Fruit fly (Drosophila melanogaster) whole organism, embryonic: Measurements from ENCODE around the gene CG14817.

ENCODE experiments used
- ATbp ChIP-seq: fragments of 200-800 bp; sonication (Bioruptor generic); optimal IDR thresholded peaks from 2 replicates; lab custom pipeline; 2017; ENCODE audit warnings: missing biosample characterization, mild to moderate bottlenecking, missing genetic modification characterization, missing genetic modification reagents
- Bdp1 ChIP-seq: fragments of 200-800 bp; sonication (Bioruptor generic); optimal IDR thresholded peaks from 3 replicates; lab custom pipeline; 2016; ENCODE audit warnings: missing biosample characterization, missing genetic modification characterization
- CG10431 ChIP-seq: fragments of 200-800 bp; sonication (Bioruptor generic); optimal IDR thresholded peaks from 3 replicates; lab custom pipeline; 2018; ENCODE audit warnings: missing biosample characterization, mild to moderate bottlenecking, missing genetic modification characterization
- CG10543 ChIP-seq: fragments of 200-800 bp; sonication (Bioruptor generic); optimal IDR thresholded peaks from 3 replicates; lab custom pipeline; 2017; ENCODE audit warnings: missing biosample characterization, mild to moderate bottlenecking, missing genetic modification characterization, moderate library complexity
- CG11093 ChIP-seq: fragments of 200-800 bp; sonication (Bioruptor generic); IDR thresholded peaks from 3 replicates; pipeline ENCODE4 v1.3.6; 2022; ENCODE audit warnings: missing biosample characterization, missing genetic modification characterization
- CG11695 ChIP-seq: fragments of 200-800 bp; sonication (Bioruptor generic); IDR thresholded peaks from 3 replicates; pipeline ENCODE4 v1.3.6; 2022; ENCODE audit warnings: missing biosample characterization, missing genetic modification characterization
- CG13287 ChIP-seq: fragments of 200-800 bp; sonication (Bioruptor generic); IDR thresholded peaks from 2 replicates; pipeline ENCODE4 v1.3.6; 2022; ENCODE audit warnings: missing biosample characterization, missing genetic modification characterization; ENCODE audit not compliant: partially characterized antibody
- CG13424 ChIP-seq: fragments of 200-800 bp; sonication (Bioruptor generic); optimal IDR thresholded peaks from 2 replicates; lab custom pipeline; 2019; ENCODE audit warnings: missing biosample characterization, mild to moderate bottlenecking, missing genetic modification characterization, moderate library complexity
- CG15601 ChIP-seq: fragments of 200-800 bp; sonication (Bioruptor generic); optimal IDR thresholded peaks from 3 replicates; lab custom pipeline; 2019; ENCODE audit warnings: missing biosample characterization, mild to moderate bottlenecking, missing genetic modification characterization, moderate library complexity
- CG17802 ChIP-seq: fragments of 200-800 bp; sonication (Bioruptor generic); optimal IDR thresholded peaks from 2 replicates; lab custom pipeline; 2018; ENCODE audit warnings: missing biosample characterization, mild to moderate bottlenecking, missing genetic modification characterization, moderate library complexity
- CG30431 ChIP-seq: fragments of 200-800 bp; sonication (Bioruptor generic); optimal IDR thresholded peaks from 2 replicates; lab custom pipeline; 2017; ENCODE audit warnings: missing biosample characterization, missing genetic modification characterization
- CG31388 ChIP-seq: fragments of 200-800 bp; sonication (Bioruptor generic); optimal IDR thresholded peaks from 2 replicates; lab custom pipeline; 2016; ENCODE audit warnings: missing biosample characterization, missing genetic modification characterization
- CG34422 ChIP-seq: fragments of 200-800 bp; sonication (Bioruptor generic); IDR thresholded peaks from 3 replicates; pipeline ENCODE4 v1.3.6; 2022; ENCODE audit warnings: missing biosample characterization, missing genetic modification characterization
- CG3838 ChIP-seq: fragments of 200-800 bp; sonication (Bioruptor generic); optimal IDR thresholded peaks from 3 replicates; lab custom pipeline; 2016; ENCODE audit warnings: missing biosample characterization, missing genetic modification characterization
- CG4328 ChIP-seq: fragments of 200-800 bp; sonication (Bioruptor generic); optimal IDR thresholded peaks from 3 replicates; lab custom pipeline; 2017; ENCODE audit warnings: missing biosample characterization, missing genetic modification reagents, missing genetic modification characterization
- CG5180 ChIP-seq: fragments of 200-800 bp; sonication (Bioruptor generic); optimal IDR thresholded peaks from 3 replicates; lab custom pipeline; 2017; ENCODE audit warnings: missing biosample characterization, missing genetic modification characterization, mild to moderate bottlenecking, moderate library complexity, missing genetic modification reagents
- CG5953 ChIP-seq: fragments of 200-800 bp; sonication (Bioruptor generic); IDR thresholded peaks from 2 replicates; pipeline ENCODE4 v1.3.6; 2022; ENCODE audit warnings: missing biosample characterization, missing genetic modification characterization
- CG7271 ChIP-seq: fragments of 200-800 bp; sonication (Bioruptor generic); optimal IDR thresholded peaks from 2 replicates; lab custom pipeline; 2018; ENCODE audit warnings: missing biosample characterization, mild to moderate bottlenecking, missing genetic modification characterization, moderate library complexity
- Dbx ChIP-seq: fragments of 200-800 bp; sonication (Bioruptor generic); IDR thresholded peaks from 3 replicates; pipeline ENCODE4 v1.3.6; 2022; ENCODE audit warnings: missing biosample characterization, missing genetic modification characterization
- Dref ChIP-seq: fragments of 200-800 bp; sonication (Bioruptor generic); IDR thresholded peaks from 2 replicates; pipeline ENCODE4 v1.3.6; 2022; ENCODE audit warnings: missing biosample characterization, missing genetic modification characterization
- E2f1 ChIP-seq: fragments of 200-800 bp; sonication (Bioruptor generic); IDR thresholded peaks from 2 replicates; pipeline ENCODE4 v1.3.6; 2022; ENCODE audit warnings: missing biosample characterization, missing genetic modification characterization
- Fer2 ChIP-seq: fragments of 200-800 bp; sonication (Bioruptor generic); optimal IDR thresholded peaks from 2 replicates; lab custom pipeline; 2018; ENCODE audit warnings: missing biosample characterization, mild to moderate bottlenecking, missing genetic modification characterization, moderate library complexity
- Fer3 ChIP-seq: fragments of 200-800 bp; sonication (Bioruptor generic); optimal IDR thresholded peaks from 2 replicates; lab custom pipeline; 2018; ENCODE audit warnings: missing biosample characterization, mild to moderate bottlenecking, missing genetic modification characterization, moderate library complexity
- HLH3B ChIP-seq: fragments of 200-800 bp; sonication (Bioruptor generic); IDR thresholded peaks from 2 replicates; pipeline ENCODE4 v1.3.6; 2022; ENCODE audit warnings: missing biosample characterization, missing genetic modification characterization
- MBD-R2 ChIP-seq: fragments of 200-800 bp; sonication (Bioruptor generic); IDR thresholded peaks from 2 replicates; pipeline ENCODE4 v1.3.6; 2022; ENCODE audit warnings: missing biosample characterization, missing genetic modification characterization
- Optix ChIP-seq: fragments of 200-800 bp; sonication (Bioruptor generic); IDR thresholded peaks from 3 replicates; pipeline ENCODE4 v1.3.6; 2022; ENCODE audit warnings: missing biosample characterization, missing genetic modification characterization
- Pdp1 ChIP-seq, 2 experiments: fragments of 200-800 bp; sonication (Bioruptor generic); optimal IDR thresholded peaks; 3 replicates each; lab custom pipeline; 2016; ENCODE audit warnings: missing biosample characterization in 2 of 2, missing genetic modification characterization in 2 of 2, mild to moderate bottlenecking in 1 of 2, moderate library complexity in 1 of 2
- Ravus ChIP-seq: fragments of 200-800 bp; sonication (Bioruptor generic); IDR thresholded peaks from 2 replicates; pipeline ENCODE4 v1.3.6; 2022; ENCODE audit warnings: missing biosample characterization, missing genetic modification characterization
- Sin3A ChIP-seq: fragments of >200 bp; optimal IDR thresholded peaks from 2 replicates; lab custom pipeline; 2018
- Sox100B ChIP-seq: fragments of 200-800 bp; sonication (Bioruptor generic); optimal IDR thresholded peaks from 3 replicates; lab custom pipeline; 2018; ENCODE audit warnings: missing biosample characterization, mild to moderate bottlenecking, missing genetic modification characterization
- TFAM ChIP-seq: fragments of 200-800 bp; sonication (Bioruptor generic); optimal IDR thresholded peaks from 2 replicates; lab custom pipeline; 2017; ENCODE audit warnings: missing biosample characterization, missing genetic modification characterization, inconsistent platforms
- Tbp ChIP-seq: fragments of >200 bp; optimal IDR thresholded peaks from 2 replicates; lab custom pipeline; 2018; ENCODE audit warnings: missing biosample characterization, missing genetic modification characterization
- ara ChIP-seq: fragments of 200-800 bp; sonication (Bioruptor generic); IDR thresholded peaks from 2 replicates; pipeline ENCODE4 v1.3.6; 2022; ENCODE audit warnings: missing biosample characterization, missing genetic modification characterization
- chm ChIP-seq: fragments of 200-800 bp; sonication (Bioruptor generic); IDR thresholded peaks from 2 replicates; pipeline ENCODE4 v1.3.6; 2022; ENCODE audit warnings: missing biosample characterization, missing genetic modification characterization
- crol ChIP-seq: fragments of 200-800 bp; sonication (Bioruptor generic); IDR thresholded peaks from 2 replicates; pipeline ENCODE4 v1.3.6; 2022; ENCODE audit warnings: missing biosample characterization, missing genetic modification characterization
- cwo ChIP-seq: fragments of 200-800 bp; sonication (Bioruptor generic); optimal IDR thresholded peaks from 3 replicates; lab custom pipeline; 2017; ENCODE audit warnings: missing biosample characterization, missing genetic modification characterization, mild to moderate bottlenecking, moderate library complexity, missing genetic modification reagents
- dm ChIP-seq: fragments of 200-800 bp; sonication (Bioruptor generic); optimal IDR thresholded peaks from 3 replicates; lab custom pipeline; 2016; ENCODE audit warnings: missing biosample characterization, missing genetic modification characterization
- dpn ChIP-seq, 2 experiments: fragments of 200-800 bp; sonication (Bioruptor generic); optimal IDR thresholded peaks; 3 replicates each; lab custom pipeline; 2016; ENCODE audit warnings: missing biosample characterization in 2 of 2, missing genetic modification characterization in 2 of 2
- nerfin-2 ChIP-seq: fragments of 200-800 bp; sonication (Bioruptor generic); IDR thresholded peaks from 2 replicates; pipeline ENCODE4 v1.3.6; 2022; ENCODE audit warnings: missing biosample characterization, missing genetic modification characterization; ENCODE audit not compliant: partially characterized antibody
- nom ChIP-seq: fragments of 200-800 bp; sonication (Bioruptor generic); optimal IDR thresholded peaks from 2 replicates; lab custom pipeline; 2017; ENCODE audit warnings: missing biosample characterization, missing genetic modification characterization, mild to moderate bottlenecking, moderate library complexity, missing genetic modification reagents
- onecut ChIP-seq: fragments of 200-800 bp; sonication (Bioruptor generic); IDR thresholded peaks from 2 replicates; pipeline ENCODE4 v1.3.6; 2022; ENCODE audit warnings: missing biosample characterization, missing genetic modification characterization
- sima ChIP-seq: fragments of 200-800 bp; sonication (Bioruptor generic); optimal IDR thresholded peaks from 2 replicates; lab custom pipeline; 2016; ENCODE audit warnings: missing biosample characterization, missing genetic modification characterization
- sisA ChIP-seq: fragments of 200-800 bp; sonication (Bioruptor generic); IDR thresholded peaks from 2 replicates; pipeline ENCODE4 v1.3.6; 2022; ENCODE audit warnings: missing biosample characterization, missing genetic modification characterization
- sob ChIP-seq: fragments of 200-800 bp; sonication (Bioruptor generic); IDR thresholded peaks from 2 replicates; pipeline ENCODE4 v1.3.6; 2022; ENCODE audit warnings: missing biosample characterization, missing genetic modification characterization
- sqz ChIP-seq: fragments of 200-800 bp; sonication (Bioruptor generic); optimal IDR thresholded peaks from 3 replicates; lab custom pipeline; 2018; ENCODE audit warnings: missing biosample characterization, mild to moderate bottlenecking, missing genetic modification characterization
- ssp ChIP-seq: fragments of 200-800 bp; sonication (Bioruptor generic); IDR thresholded peaks from 2 replicates; pipeline ENCODE4 v1.3.6; 2022; ENCODE audit warnings: missing biosample characterization, missing genetic modification characterization
- tap ChIP-seq: fragments of 200-800 bp; optimal IDR thresholded peaks from 3 replicates; lab custom pipeline; 2019; ENCODE audit warnings: missing biosample characterization, mild to moderate bottlenecking, missing genetic modification characterization, moderate library complexity
- tin ChIP-seq: fragments of 200-800 bp; sonication (Bioruptor generic); optimal IDR thresholded peaks from 3 replicates; lab custom pipeline; 2016; ENCODE audit warnings: missing biosample characterization, missing genetic modification characterization
- trem ChIP-seq: fragments of 200-800 bp; optimal IDR thresholded peaks from 3 replicates; lab custom pipeline; 2019; ENCODE audit warnings: missing biosample characterization, mild to moderate bottlenecking, missing genetic modification characterization, moderate library complexity
- tx ChIP-seq: fragments of 200-800 bp; sonication (Bioruptor generic); optimal IDR thresholded peaks from 2 replicates; lab custom pipeline; 2016; ENCODE audit warnings: missing biosample characterization, missing genetic modification characterization
- zfh2 ChIP-seq: fragments of 200-800 bp; sonication (Bioruptor generic); optimal IDR thresholded peaks from 2 replicates; lab custom pipeline; 2016; ENCODE audit warnings: missing biosample characterization, missing genetic modification characterization

The CG14817 gene

DNA sequence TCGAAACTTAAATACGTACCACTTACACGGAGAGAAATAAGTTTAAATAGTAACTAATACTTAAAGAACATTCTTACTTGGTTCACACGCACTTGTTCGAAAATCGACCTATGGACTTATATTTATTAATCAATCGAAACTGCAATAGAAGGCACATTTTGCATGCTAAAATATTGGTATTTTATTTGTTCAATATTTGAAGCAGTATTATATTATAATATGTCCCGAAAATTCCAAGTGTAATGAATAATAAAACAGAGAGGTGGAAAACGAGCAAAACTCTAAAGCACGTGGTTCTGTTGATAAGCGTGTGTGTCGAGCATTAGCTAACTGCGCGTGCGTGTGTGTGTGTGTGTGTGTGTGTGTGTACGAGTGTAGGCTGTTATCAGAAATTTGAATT is 27.2 kb downstream of the CG14817 start (continued):
- no peak for TF ChIP-seq CG10431 (GFP tag; lab: Kevin White, UChicago)
- TF ChIP-seq ara (GFP tag; lab: Robert Waterston, UW), result peak; percentile 56; the same call in 1 of the 2 replicates
- TF ChIP-seq zfh2, result peak; percentile 83
- TF ChIP-seq Bdp1 (GFP tag; lab: Kevin White, UChicago), result peak; percentile 44
- peak; percentile 87 for TF ChIP-seq Fer2 (tag; lab: Kevin White, UChicago)
- no peak for TF ChIP-seq Optix (GFP tag; lab: Robert Waterston, UW)
- TF ChIP-seq chm (GFP tag; lab: Robert Waterston, UW), result no peak
- TF ChIP-seq CG7271 (tag; lab: Kevin White, UChicago), result peak; percentile 15
- peak; percentile 85 for TF ChIP-seq Dbx (GFP tag; lab: Robert Waterston, UW)
- TF ChIP-seq trem (tag; lab: Kevin White, UChicago), result peak; percentile 63
- TF ChIP-seq MBD-R2 (GFP tag; lab: Robert Waterston, UW), result peak; percentile 63
- peak; percentile 72 for TF ChIP-seq ATbp (GFP tag; lab: Kevin White, UChicago)
- TF ChIP-seq CG15601 (tag; lab: Kevin White, UChicago), result peak; percentile 62
- peak; percentile 99 for TF ChIP-seq cwo (GFP tag; lab: Kevin White, UChicago)
- TF ChIP-seq CG17802 (tag; lab: Kevin White, UChicago), result peak; percentile 37
- TF ChIP-seq CG11093 (GFP tag; lab: Robert Waterston, UW), result no peak
- peak; percentile 49; the same call in 1 of the 2 replicates for TF ChIP-seq onecut (GFP tag; lab: Robert Waterston, UW)
- TF ChIP-seq CG5953 (GFP tag; lab: Robert Waterston, UW), result no peak
- TF ChIP-seq Ravus (GFP tag; lab: Robert Waterston, UW), result peak; percentile 39; the same call in 1 of the 2 replicates
- peak; percentile 64 for TF ChIP-seq sisA (GFP tag; lab: Robert Waterston, UW)
- TF ChIP-seq ssp (GFP tag; lab: Robert Waterston, UW), result peak; percentile 43
- no peak for TF ChIP-seq sima (GFP tag; lab: Kevin White, UChicago)
- TF ChIP-seq Sox100B (GFP tag; lab: Kevin White, UChicago), result peak; percentile 81
- peak; percentile 21 for TF ChIP-seq CG31388 (GFP tag; lab: Kevin White, UChicago)
- peak; percentile 77; the same call in 2 of the 3 replicates for TF ChIP-seq CG34422 (GFP tag; lab: Robert Waterston, UW)
- no peak for TF ChIP-seq Dref (GFP tag; lab: Robert Waterston, UW)
- no peak; the same call in 1 of the 2 replicates for TF ChIP-seq crol (GFP tag; lab: Robert Waterston, UW)
- TF ChIP-seq TFAM (GFP tag; lab: Kevin White, UChicago), result no peak
- TF ChIP-seq Pdp1 (GFP tag; optimal IDR thresholded peaks at IDR 0.05; lab: Kevin White, UChicago), result peak; percentile 74 to 85
- TF ChIP-seq CG11695 (GFP tag; lab: Robert Waterston, UW), result peak; percentile 76
- peak; percentile 67 for TF ChIP-seq tin (GFP tag; lab: Kevin White, UChicago)
- TF ChIP-seq CG30431 (GFP tag; lab: Kevin White, UChicago), result peak; percentile 72
- peak; percentile 43 for TF ChIP-seq sqz (GFP tag; lab: Kevin White, UChicago)
- peak; percentile 71 for TF ChIP-seq HLH3B (GFP tag; lab: Robert Waterston, UW)
- TF ChIP-seq CG13287 (GFP tag; lab: Robert Waterston, UW), result no peak
- TF ChIP-seq sob (GFP tag; lab: Robert Waterston, UW), result peak; percentile 86
- TF ChIP-seq CG4328 (GFP tag; lab: Kevin White, UChicago), result peak; percentile 82
- peak; percentile 66 for TF ChIP-seq CG3838 (GFP tag; lab: Kevin White, UChicago)
- TF ChIP-seq Sin3A (lab: Kevin White, UChicago), result no peak
- TF ChIP-seq E2f1 (GFP tag; lab: Robert Waterston, UW), result peak; percentile 73
- peak; percentile 69 for TF ChIP-seq dm (GFP tag; lab: Kevin White, UChicago)
- peak; percentile 73 for TF ChIP-seq tx (GFP tag; lab: Kevin White, UChicago)
- TF ChIP-seq CG5180 (GFP tag; lab: Kevin White, UChicago), result peak; percentile 67
- peak; percentile 80 for TF ChIP-seq tap
- TF ChIP-seq nom (GFP tag; lab: Kevin White, UChicago), result no peak
- peak; percentile 91 for TF ChIP-seq CG10543
- TF ChIP-seq nerfin-2 (GFP tag; lab: Robert Waterston, UW), result no peak
- peak; percentile 93 for TF ChIP-seq Fer3 (tag; lab: Kevin White, UChicago)
- no peak for TF ChIP-seq Tbp
- peak; percentile 82 to 86 for TF ChIP-seq dpn (GFP tag; optimal IDR thresholded peaks at IDR 0.05; lab: Kevin White, UChicago)
- peak; percentile 89 for TF ChIP-seq CG13424 (tag; lab: Kevin White, UChicago)
